Worm (Caenorhabditis elegans) whole organism, L4 larva: ENCODE measurements around the gene pycr-1.

Experiments
- dpl-1 ChIP-seq: fragments of 150-350 bp; optimal IDR thresholded peaks from 2 replicates; lab custom pipeline; 2014; ENCODE audit warnings: missing biosample characterization, missing genetic modification reagents, missing genetic modification characterization
- madf-9 ChIP-seq: fragments of 200-800 bp; sonication (Bioruptor generic); conservative IDR thresholded peaks from 2 replicates; pipeline ENCODE4 v1.3.6; 2022; ENCODE audit warnings: missing genetic modification reagents, missing genetic modification characterization, missing compliant biosample characterization
- nhr-77 ChIP-seq: fragments of 150-350 bp; optimal IDR thresholded peaks from 2 replicates; lab custom pipeline; 2014; ENCODE audit warnings: missing biosample characterization, missing genetic modification characterization

- TF ChIP-seq dpl-1 (no peak), nhr-77 (tag; lab: Kevin White, UChicago) (no peak), madf-9 (GFP tag; lab: Robert Waterston, UW) (no peak)
Measured at ce11 chrX:12184393-12184792, 37.8 kb downstream of the pycr-1 start.
